Worm (Caenorhabditis elegans): Measurements from ENCODE around the gene F07A11.1.

The F07A11.1 gene

DNA sequence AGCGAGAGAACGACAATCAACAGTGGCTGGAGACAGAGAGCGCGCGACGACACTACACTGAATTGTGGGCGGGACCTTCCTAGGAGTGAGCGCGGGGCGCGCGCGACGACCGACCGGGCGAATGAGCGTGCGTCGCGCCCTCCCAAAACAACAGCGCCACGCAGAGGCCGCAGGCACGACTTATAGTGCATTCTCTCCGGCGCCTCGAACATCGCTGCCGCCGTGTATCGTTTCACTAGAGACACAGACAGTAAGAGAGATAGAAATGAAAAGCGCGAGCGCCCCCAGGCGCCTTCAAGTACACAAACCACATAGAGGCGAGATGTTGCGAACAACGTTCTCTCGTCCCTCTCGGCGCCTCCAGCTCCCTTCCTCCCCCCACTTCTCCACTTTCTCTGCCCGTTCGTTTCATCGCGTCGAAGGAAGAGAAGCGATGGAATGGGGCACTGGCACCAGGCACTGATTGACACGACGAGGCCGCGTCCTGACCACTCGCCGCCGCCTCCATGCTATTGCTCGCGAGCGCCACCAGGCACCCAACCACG is 28.0 kb upstream of the F07A11.1 start:
- TF ChIP-seq ham-2 (GFP tag; optimal IDR thresholded peaks at IDR 0.05) (peak; percentile 49), mls-2 (tag; optimal IDR thresholded peaks at IDR 0.05) (peak; percentile 49), flh-1 (GFP tag; optimal IDR thresholded peaks at IDR 0.05) (no peak), cnd-1 (tag; optimal IDR thresholded peaks at IDR 0.05) (peak; percentile 16), unc-39 (tag; optimal IDR thresholded peaks at IDR 0.05) (no peak), unc-120 (tag; optimal IDR thresholded peaks at IDR 0.05; ENCODE audit: poor library complexity, severe bottlenecking) (peak; percentile 64), tbx-8 (GFP tag; optimal IDR thresholded peaks at IDR 0.05) (no peak), bed-3 (GFP tag; optimal IDR thresholded peaks at IDR 0.05) (peak; percentile 17), sptf-1 (tag; optimal IDR thresholded peaks at IDR 0.05) (peak; percentile 36), ceh-83 (GFP tag; optimal IDR thresholded peaks at IDR 0.05) (peak; percentile 44), pha-4 (tag; optimal IDR thresholded peaks at IDR 0.05) (peak; percentile 29), nhr-76 (tag; optimal IDR thresholded peaks at IDR 0.05) (no peak)

DNA sequence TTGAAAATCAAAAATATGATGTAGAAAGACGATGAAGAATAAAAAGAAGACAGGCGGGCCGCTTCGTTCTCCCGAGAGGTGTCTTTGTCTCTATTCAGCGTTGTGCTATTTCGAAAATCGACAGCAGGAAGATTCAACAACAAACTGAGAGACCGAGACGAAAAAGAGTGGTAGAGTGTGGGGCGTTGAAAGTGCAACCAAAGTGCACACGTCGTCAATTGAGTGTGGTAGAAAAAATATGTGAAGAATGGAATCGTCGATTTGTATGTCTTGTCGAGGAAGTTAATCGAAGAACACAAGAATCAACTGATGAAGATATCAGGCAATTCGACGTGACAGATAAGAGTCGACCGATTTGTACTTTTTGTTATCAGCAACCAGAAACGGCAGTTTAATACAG is 27.2 kb upstream of the F07A11.1 start:
- TF ChIP-seq mls-2 (tag; optimal IDR thresholded peaks at IDR 0.05) (no peak), lin-32 (GFP tag; optimal IDR thresholded peaks at IDR 0.05) (no peak), mep-1 (tag; optimal IDR thresholded peaks at IDR 0.05) (no peak), unc-39 (tag; optimal IDR thresholded peaks at IDR 0.05) (no peak), M03D4.4 (tag; optimal IDR thresholded peaks at IDR 0.05) (no peak), ztf-11 (tag; optimal IDR thresholded peaks at IDR 0.05) (no peak), elt-3 (tag; optimal IDR thresholded peaks at IDR 0.05) (no peak), lin-13 (tag; optimal IDR thresholded peaks at IDR 0.05) (no peak), sptf-1 (tag; optimal IDR thresholded peaks at IDR 0.05) (no peak), bed-3 (GFP tag; optimal IDR thresholded peaks at IDR 0.05) (no peak), zip-8 (tag; optimal IDR thresholded peaks at IDR 0.05) (no peak), ces-1 (GFP tag; optimal IDR thresholded peaks at IDR 0.05) (no peak), hlh-1 (tag; optimal IDR thresholded peaks at IDR 0.05) (no peak), blmp-1 (tag; optimal IDR thresholded peaks at IDR 0.05) (no peak), snpc-4 (tag; optimal IDR thresholded peaks at IDR 0.05) (no peak), nhr-237 (tag; optimal IDR thresholded peaks at IDR 0.05) (no peak), ceh-83 (GFP tag; optimal IDR thresholded peaks at IDR 0.05) (no peak), pha-4 (tag; optimal IDR thresholded peaks at IDR 0.05) (no peak)

DNA sequence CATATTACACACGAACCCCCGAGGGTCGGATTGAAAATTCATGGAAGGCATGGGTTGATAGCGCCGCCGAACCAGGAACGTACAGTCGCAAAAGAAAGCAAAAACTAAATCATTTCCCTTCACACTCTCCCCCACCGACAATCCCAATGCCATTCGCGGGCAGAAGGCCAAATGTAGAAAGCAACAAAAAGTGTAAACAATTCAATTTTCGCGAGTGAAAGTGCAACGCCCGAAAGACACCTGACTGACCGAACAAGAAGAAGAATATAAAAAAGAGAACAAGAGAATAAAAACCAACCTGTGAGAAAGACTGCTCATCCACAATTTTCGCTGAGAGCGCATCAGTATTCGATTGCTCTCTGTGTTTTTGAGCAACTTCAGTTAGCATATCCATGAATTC is 25.8 kb upstream of the F07A11.1 start:
- TF ChIP-seq unc-120 (tag; optimal IDR thresholded peaks at IDR 0.05; ENCODE audit: poor library complexity, severe bottlenecking) = no peak
- no peak for TF ChIP-seq bed-3 (GFP tag; optimal IDR thresholded peaks at IDR 0.05)
- no peak for TF ChIP-seq drap-1 (GFP tag; optimal IDR thresholded peaks at IDR 0.05)
- TF ChIP-seq blmp-1 (tag; optimal IDR thresholded peaks at IDR 0.05) = no peak
- TF ChIP-seq elt-1 (tag; optimal IDR thresholded peaks at IDR 0.05; ENCODE audit: borderline replicate concordance, insufficient read depth) = no peak
- no peak for TF ChIP-seq zip-8 (tag; optimal IDR thresholded peaks at IDR 0.05)
- no peak for TF ChIP-seq mls-2 (tag; optimal IDR thresholded peaks at IDR 0.05)
- no peak for TF ChIP-seq ceh-39 (tag; optimal IDR thresholded peaks at IDR 0.05)
- no peak for TF ChIP-seq nhr-2 (tag; optimal IDR thresholded peaks at IDR 0.05)
- TF ChIP-seq ztf-11 (tag; optimal IDR thresholded peaks at IDR 0.05) = no peak
- TF ChIP-seq sem-2 (GFP tag; optimal IDR thresholded peaks at IDR 0.05) = no peak
- no peak for TF ChIP-seq unc-39 (tag; optimal IDR thresholded peaks at IDR 0.05)

DNA sequence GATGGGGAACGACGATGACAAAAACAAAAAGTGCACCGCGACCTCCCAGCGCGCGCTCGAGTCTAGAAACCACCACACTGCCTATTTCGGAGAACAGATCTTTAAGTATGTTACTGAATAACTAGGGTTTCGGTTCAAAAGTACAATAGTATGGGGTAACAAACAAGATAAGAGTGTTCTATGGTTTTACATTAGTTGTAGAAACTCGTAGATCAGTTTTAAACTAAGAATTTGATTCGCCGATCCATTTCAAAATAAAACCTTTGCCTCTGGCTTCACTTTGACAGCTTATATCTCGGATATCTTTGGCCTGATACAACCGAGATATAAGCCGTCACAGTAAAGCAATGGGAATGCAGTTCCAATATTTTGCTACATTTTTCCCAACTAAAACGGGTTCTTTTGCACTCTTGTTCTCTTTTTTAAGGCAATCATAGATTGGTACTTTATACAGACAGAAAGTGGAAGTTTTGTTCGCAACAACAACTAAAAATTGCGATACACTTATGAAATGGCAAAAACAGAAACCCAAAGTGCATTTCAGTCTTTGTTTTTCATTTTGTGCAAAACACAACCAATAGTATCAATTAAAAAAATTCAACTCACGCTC is 24.5 kb upstream of the F07A11.1 start:
- TF ChIP-seq ceh-39 (tag; optimal IDR thresholded peaks at IDR 0.05) = no peak
- TF ChIP-seq nhr-76 (tag; optimal IDR thresholded peaks at IDR 0.05) = no peak
- no peak for TF ChIP-seq ham-2 (GFP tag; optimal IDR thresholded peaks at IDR 0.05)
- TF ChIP-seq tbx-8 (GFP tag; optimal IDR thresholded peaks at IDR 0.05) = no peak
- TF ChIP-seq flh-1 (GFP tag; optimal IDR thresholded peaks at IDR 0.05) = no peak
- no peak for TF ChIP-seq sptf-1 (tag; optimal IDR thresholded peaks at IDR 0.05)
- TF ChIP-seq ces-1 (GFP tag; optimal IDR thresholded peaks at IDR 0.05) = no peak
- TF ChIP-seq unc-39 (tag; optimal IDR thresholded peaks at IDR 0.05) = no peak
- TF ChIP-seq lin-13 (tag; optimal IDR thresholded peaks at IDR 0.05) = no peak
- TF ChIP-seq bed-3 (GFP tag; optimal IDR thresholded peaks at IDR 0.05) = no peak
- no peak for TF ChIP-seq sem-2 (GFP tag; optimal IDR thresholded peaks at IDR 0.05)
- TF ChIP-seq M03D4.4 (tag; optimal IDR thresholded peaks at IDR 0.05) = no peak
- no peak for TF ChIP-seq elt-1 (tag; optimal IDR thresholded peaks at IDR 0.05; ENCODE audit: borderline replicate concordance, insufficient read depth)
